Fruit fly (Drosophila melanogaster) Kc167 (cell line): ENCODE data around the gene CG34160.

Source experiments
- Myc ChIP-seq: fragments of >200 bp; optimal IDR thresholded peaks from 2 replicates; lab custom pipeline; 2017; ENCODE audit warnings: missing external identifiers
- Sin3A ChIP-seq: fragments of >200 bp; optimal IDR thresholded peaks from 2 replicates; lab custom pipeline; 2018; ENCODE audit warnings: missing external identifiers
- h ChIP-seq: fragments of >200 bp; optimal IDR thresholded peaks from 3 replicates; lab custom pipeline; 2018; ENCODE audit warnings: missing external identifiers
- psq ChIP-seq: fragments of >200 bp; optimal IDR thresholded peaks from 2 replicates; lab custom pipeline; 2017; ENCODE audit warnings: missing external identifiers

- TF ChIP-seq Sin3A (lab: Kevin White, UChicago) (no peak), h (lab: Kevin White, UChicago) (no peak), Myc (lab: Kevin White, UChicago) (no peak), psq (no peak)
Observed at dm6 chr2L:10543048-10543752, 36.4 kb upstream of the CG34160 start.
